Worm (Caenorhabditis elegans) whole organism, L2 larva: ENCODE measurements around the gene B0454.26.

Experiments
- Y55F3AM.14 ChIP-seq: fragments of 200-800 bp; sonication (Bioruptor generic); optimal IDR thresholded peaks from 2 replicates; lab custom pipeline; 2018; ENCODE audit warnings: mild to moderate bottlenecking, missing genetic modification characterization, missing compliant biosample characterization
- lin-13 ChIP-seq: fragments of 150-350 bp; optimal IDR thresholded peaks from 2 replicates; lab custom pipeline; 2014; ENCODE audit warnings: missing biosample characterization, missing genetic modification reagents, missing genetic modification characterization
- mdl-1 ChIP-seq, 2 experiments: fragments of 150-350 bp in 1 of 2; sonication (generic microtip) in 1 of 2; optimal IDR thresholded peaks; 2 replicates each; lab custom pipeline; 2017; ENCODE audit warnings: missing biosample characterization in 2 of 2, missing genetic modification characterization in 2 of 2
- snpc-4 ChIP-seq: fragments of 150-350 bp; optimal IDR thresholded peaks from 2 replicates; lab custom pipeline; 2014; ENCODE audit warnings: missing biosample characterization, missing genetic modification characterization

Gene B0454.26

ce11 chrII:2987122-2987556 is 51.2 kb downstream of the B0454.26 start:
- TF ChIP-seq Y55F3AM.14 (GFP tag; lab: Kevin White, UChicago) (peak; percentile 22), snpc-4 (tag; lab: Kevin White, UChicago) (peak; percentile 52), lin-13 (peak; percentile 3), mdl-1 (tag; optimal IDR thresholded peaks at IDR 0.05; lab: Kevin White, UChicago) (no peak)
